Worm (Caenorhabditis elegans) whole organism, early embryonic: ENCODE results near the gene daf-36.

Experiments
- ama-1 ChIP-seq: fragments of 150-350 bp; optimal IDR thresholded peaks from 2 replicates; lab custom pipeline; 2014
- ceh-36 ChIP-seq: sonication (generic microtip); optimal IDR thresholded peaks from 2 replicates; lab custom pipeline; 2016; ENCODE audit warnings: missing genetic modification characterization, inconsistent platforms, missing compliant biosample characterization
- flt-1 ChIP-seq: fragments of 200-800 bp; sonication (Bioruptor generic); IDR thresholded peaks from 2 replicates; pipeline ENCODE4 v1.3.6; 2022; ENCODE audit warnings: missing genetic modification characterization, missing compliant biosample characterization
- hmg-4 ChIP-seq: fragments of 200-800 bp; sonication (Bioruptor generic); optimal IDR thresholded peaks from 2 replicates; lab custom pipeline; 2018; ENCODE audit warnings: mild to moderate bottlenecking, missing genetic modification characterization, missing compliant biosample characterization
- sea-1 ChIP-seq: fragments of 200-800 bp; sonication (Bioruptor generic); conservative IDR thresholded peaks from 2 replicates; pipeline ENCODE4 v1.3.6; 2022; ENCODE audit warnings: missing genetic modification characterization, missing compliant biosample characterization
- tra-4 ChIP-seq: sonication (generic microtip); optimal IDR thresholded peaks from 2 replicates; lab custom pipeline; 2017; ENCODE audit warnings: missing genetic modification characterization, missing compliant biosample characterization

- TF ChIP-seq ceh-36 (no peak), tra-4 (tag; lab: Kevin White, UChicago) (no peak), flt-1 (GFP tag; lab: Robert Waterston, UW) (no peak), ama-1 (lab: Kevin White, UChicago) (no peak), sea-1 (GFP tag; lab: Robert Waterston, UW) (no peak), hmg-4 (no peak)
These were observed 46.3 kb downstream of the daf-36 start, which contains the start of gene cul-5 for ce11 chrV:10179235-10179634.
